Worm (Caenorhabditis elegans) whole organism, midembryonic: ENCODE measurements around the gene col-69.

Source experiments
- cog-1 ChIP-seq: sonication (generic microtip); optimal IDR thresholded peaks from 2 replicates; lab custom pipeline; 2016; ENCODE audit warnings: missing genetic modification characterization, missing compliant biosample characterization
- flt-1 ChIP-seq: fragments of 200-800 bp; sonication (Bioruptor generic); IDR thresholded peaks from 2 replicates; pipeline ENCODE4 v1.3.6; 2022; ENCODE audit warnings: missing genetic modification characterization, missing compliant biosample characterization
- ref-1 ChIP-seq: fragments of 200-800 bp; sonication (Bioruptor generic); conservative IDR thresholded peaks from 2 replicates; pipeline ENCODE4 v1.3.6; 2022; ENCODE audit warnings: missing genetic modification reagents, missing genetic modification characterization, missing compliant biosample characterization
- ztf-29 ChIP-seq: fragments of 200-800 bp; sonication (Bioruptor generic); IDR thresholded peaks from 2 replicates; pipeline ENCODE4 v1.3.6; 2022; ENCODE audit warnings: missing genetic modification reagents, missing genetic modification characterization, missing compliant biosample characterization

DNA sequence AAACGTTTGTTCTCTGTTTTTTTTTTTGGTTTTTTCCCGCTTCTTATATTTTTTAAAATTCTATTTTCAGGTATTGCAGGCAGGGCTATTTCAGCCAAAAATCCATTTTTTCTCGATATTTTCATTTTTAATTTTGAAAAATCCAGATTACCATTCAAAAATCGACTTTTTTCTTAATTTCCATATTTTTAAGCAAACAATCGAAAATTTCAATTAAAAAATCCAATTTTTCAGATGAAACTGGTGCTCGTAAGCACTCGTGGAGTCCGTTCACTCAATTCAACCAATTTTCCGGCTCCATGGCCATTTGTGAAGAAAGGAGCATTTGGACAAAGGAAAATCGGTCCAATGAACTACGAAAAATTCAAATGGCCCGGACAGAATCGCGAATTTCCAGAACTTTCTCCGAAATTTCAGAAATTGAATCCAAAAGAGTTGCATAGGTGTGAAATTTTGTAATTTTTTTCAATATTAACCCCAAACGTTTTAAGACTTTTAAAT is 16.8 kb downstream of the col-69 start, which contains the start of gene mrpl-41:
- TF ChIP-seq ztf-29 (GFP tag; lab: Robert Waterston, UW) (no peak), flt-1 (GFP tag; lab: Robert Waterston, UW) (no peak), cog-1 (tag; lab: Kevin White, UChicago) (no peak), ref-1 (GFP tag; lab: Robert Waterston, UW) (no peak)
